Fruit fly (Drosophila melanogaster) whole organism, embryonic: Measurements from ENCODE around the gene CG4025.

Experiments
- Awh ChIP-seq: fragments of 200-800 bp; sonication (Bioruptor generic); IDR thresholded peaks from 2 replicates; pipeline ENCODE4, ENCODE4 v1.3.6; 2022; ENCODE audit warnings: missing biosample characterization, missing genetic modification characterization
- CG10267 ChIP-seq: fragments of 200-800 bp; sonication (Bioruptor generic); optimal IDR thresholded peaks from 2 replicates; lab custom pipeline; 2018; ENCODE audit warnings: missing biosample characterization, mild to moderate bottlenecking, missing genetic modification characterization, moderate library complexity
- CG10321 ChIP-seq: fragments of 200-800 bp; sonication (Bioruptor generic); IDR thresholded peaks from 2 replicates; pipeline ENCODE4 v1.3.6; 2022; ENCODE audit warnings: missing biosample characterization, missing genetic modification characterization
- CG11504 ChIP-seq: fragments of 200-800 bp; sonication (Bioruptor generic); optimal IDR thresholded peaks from 3 replicates; lab custom pipeline; 2019; ENCODE audit warnings: missing biosample characterization, mild to moderate bottlenecking, missing genetic modification characterization, moderate library complexity
- CG11696 ChIP-seq: fragments of 200-800 bp; sonication (Bioruptor generic); IDR thresholded peaks from 2 replicates; pipeline ENCODE4 v1.3.6; 2022; ENCODE audit warnings: missing biosample characterization, missing genetic modification characterization
- CG12219 ChIP-seq: fragments of 200-800 bp; sonication (Bioruptor generic); optimal IDR thresholded peaks from 3 replicates; lab custom pipeline; 2018; ENCODE audit warnings: missing biosample characterization, mild to moderate bottlenecking, missing genetic modification characterization
- CG12391 ChIP-seq: fragments of 200-800 bp; sonication (Bioruptor generic); optimal IDR thresholded peaks from 3 replicates; lab custom pipeline; 2018; ENCODE audit warnings: missing biosample characterization, mild to moderate bottlenecking, missing genetic modification characterization, moderate library complexity
- CG12769 ChIP-seq: fragments of 200-800 bp; sonication (Bioruptor generic); optimal IDR thresholded peaks from 2 replicates; lab custom pipeline; 2019; ENCODE audit warnings: missing biosample characterization, mild to moderate bottlenecking, missing genetic modification characterization, moderate library complexity
- CG13296 ChIP-seq: fragments of 200-800 bp; sonication (Bioruptor generic); optimal IDR thresholded peaks from 3 replicates; lab custom pipeline; 2018; ENCODE audit warnings: missing biosample characterization, mild to moderate bottlenecking, missing genetic modification characterization
- CG13775 ChIP-seq: fragments of 200-800 bp; sonication (Bioruptor generic); optimal IDR thresholded peaks from 3 replicates; lab custom pipeline; 2017; ENCODE audit warnings: missing biosample characterization, mild to moderate bottlenecking, missing genetic modification characterization
- CG15011 ChIP-seq: fragments of 200-800 bp; sonication (Bioruptor generic); optimal IDR thresholded peaks from 3 replicates; lab custom pipeline; 2018; ENCODE audit warnings: missing biosample characterization, mild to moderate bottlenecking, missing genetic modification characterization
- CG1602 ChIP-seq: fragments of 200-800 bp; sonication (Bioruptor generic); optimal IDR thresholded peaks from 3 replicates; lab custom pipeline; 2016; ENCODE audit warnings: missing biosample characterization, missing genetic modification characterization
- CG17186 ChIP-seq: fragments of 200-800 bp; sonication (Bioruptor generic); optimal IDR thresholded peaks from 3 replicates; lab custom pipeline; 2017; ENCODE audit warnings: missing biosample characterization, missing genetic modification reagents, missing genetic modification characterization
- CG17361 ChIP-seq: fragments of 200-800 bp; sonication (Bioruptor generic); IDR thresholded peaks from 3 replicates; pipeline ENCODE4 v1.3.6; 2022; ENCODE audit warnings: missing biosample characterization, missing genetic modification characterization
- CG18262 ChIP-seq: fragments of 200-800 bp; optimal IDR thresholded peaks from 3 replicates; lab custom pipeline; 2019; ENCODE audit warnings: missing biosample characterization, mild to moderate bottlenecking, missing genetic modification characterization, moderate library complexity
- CG3847 ChIP-seq: fragments of 200-800 bp; sonication (Bioruptor generic); IDR thresholded peaks from 2 replicates; pipeline ENCODE4 v1.3.6; 2022; ENCODE audit warnings: missing biosample characterization, missing genetic modification characterization
- CG5245 ChIP-seq: fragments of 200-800 bp; sonication (Bioruptor generic); optimal IDR thresholded peaks from 3 replicates; lab custom pipeline; 2016; ENCODE audit warnings: missing biosample characterization, missing genetic modification characterization
- CG5953 ChIP-seq: fragments of 200-800 bp; sonication (Bioruptor generic); IDR thresholded peaks from 2 replicates; pipeline ENCODE4 v1.3.6; 2022; ENCODE audit warnings: missing biosample characterization, missing genetic modification characterization
- CoRest ChIP-seq: fragments of 200-800 bp; sonication (Bioruptor generic); optimal IDR thresholded peaks from 3 replicates; lab custom pipeline; 2018; ENCODE audit warnings: missing biosample characterization, mild to moderate bottlenecking, missing genetic modification characterization, moderate library complexity
- E2f2 ChIP-seq: fragments of 200-800 bp; sonication (Bioruptor generic); IDR thresholded peaks from 2 replicates; pipeline ENCODE4 v1.3.6; 2022; ENCODE audit warnings: missing biosample characterization, missing genetic modification characterization
- Mes4 ChIP-seq: fragments of 200-800 bp; sonication (Bioruptor generic); optimal IDR thresholded peaks from 2 replicates; lab custom pipeline; 2016; ENCODE audit warnings: missing biosample characterization, missing genetic modification characterization
- Myb ChIP-seq: fragments of 200-800 bp; sonication (Bioruptor generic); optimal IDR thresholded peaks from 2 replicates; lab custom pipeline; 2016; ENCODE audit warnings: missing biosample characterization, missing genetic modification characterization
- Neu2 ChIP-seq: fragments of 200-800 bp; sonication (Bioruptor generic); optimal IDR thresholded peaks from 3 replicates; lab custom pipeline; 2016; ENCODE audit warnings: missing biosample characterization, missing genetic modification characterization, borderline replicate concordance
- Nf-YB ChIP-seq: fragments of 200-800 bp; sonication (Bioruptor generic); optimal IDR thresholded peaks from 3 replicates; lab custom pipeline; 2019; ENCODE audit warnings: missing biosample characterization, mild to moderate bottlenecking, missing genetic modification characterization, moderate library complexity
- Nf-YC ChIP-seq: fragments of 200-800 bp; optimal IDR thresholded peaks from 3 replicates; lab custom pipeline; 2019; ENCODE audit warnings: missing biosample characterization, mild to moderate bottlenecking, missing genetic modification characterization, moderate library complexity
- Poxn ChIP-seq: fragments of 200-800 bp; sonication (Bioruptor generic); IDR thresholded peaks from 2 replicates; pipeline ENCODE4 v1.3.6; 2022; ENCODE audit warnings: missing biosample characterization, missing genetic modification characterization
- Rfx ChIP-seq: fragments of 200-800 bp; sonication (Bioruptor generic); IDR thresholded peaks from 2 replicates; pipeline ENCODE4 v1.3.6; 2022; ENCODE audit warnings: missing biosample characterization, missing genetic modification characterization
- Side ChIP-seq: fragments of 200-800 bp; sonication (Bioruptor generic); optimal IDR thresholded peaks from 2 replicates; lab custom pipeline; 2016; ENCODE audit warnings: missing biosample characterization, missing genetic modification characterization
- Usf ChIP-seq: fragments of 200-800 bp; sonication (Bioruptor generic); optimal IDR thresholded peaks from 2 replicates; lab custom pipeline; 2017; ENCODE audit warnings: missing genotype, missing biosample characterization, missing genetic modification characterization
- Vsx1 ChIP-seq: fragments of 200-800 bp; sonication (Bioruptor generic); optimal IDR thresholded peaks from 2 replicates; lab custom pipeline; 2017; ENCODE audit warnings: missing biosample characterization, mild to moderate bottlenecking, missing genetic modification characterization, missing genetic modification reagents
- Xbp1 ChIP-seq: fragments of 200-800 bp; sonication (Bioruptor generic); optimal IDR thresholded peaks from 3 replicates; lab custom pipeline; 2016; ENCODE audit warnings: missing biosample characterization, mild to moderate bottlenecking, missing genetic modification characterization
- ab ChIP-seq: fragments of 200-800 bp; sonication (Bioruptor generic); optimal IDR thresholded peaks from 2 replicates; lab custom pipeline; 2016; ENCODE audit warnings: missing biosample characterization, missing genetic modification characterization
- ash1 ChIP-seq: fragments of 200-800 bp; sonication (Bioruptor generic); optimal IDR thresholded peaks from 2 replicates; lab custom pipeline; 2018; ENCODE audit warnings: missing biosample characterization, mild to moderate bottlenecking, missing genetic modification characterization
- cg ChIP-seq: fragments of 200-800 bp; sonication (Bioruptor generic); optimal IDR thresholded peaks from 3 replicates; lab custom pipeline; 2019; ENCODE audit warnings: missing biosample characterization, mild to moderate bottlenecking, missing genetic modification characterization, moderate library complexity
- chm ChIP-seq: fragments of 200-800 bp; sonication (Bioruptor generic); IDR thresholded peaks from 2 replicates; pipeline ENCODE4 v1.3.6; 2022; ENCODE audit warnings: missing biosample characterization, missing genetic modification characterization
- dmrt99B ChIP-seq: fragments of 200-800 bp; sonication (Bioruptor generic); optimal IDR thresholded peaks from 2 replicates; lab custom pipeline; 2018; ENCODE audit warnings: missing biosample characterization, mild to moderate bottlenecking, missing genetic modification characterization, moderate library complexity
- dpn ChIP-seq, 2 experiments: fragments of 200-800 bp; sonication (Bioruptor generic); optimal IDR thresholded peaks; 3 replicates each; lab custom pipeline; 2016; ENCODE audit warnings: missing biosample characterization in 2 of 2, missing genetic modification characterization in 2 of 2
- ems ChIP-seq: fragments of 200-800 bp; sonication (Bioruptor generic); optimal IDR thresholded peaks from 3 replicates; lab custom pipeline; 2016; ENCODE audit warnings: missing biosample characterization, missing genetic modification characterization
- nmo ChIP-seq: fragments of 200-800 bp; sonication (Bioruptor generic); optimal IDR thresholded peaks from 2 replicates; lab custom pipeline; 2018; ENCODE audit warnings: missing biosample characterization, mild to moderate bottlenecking, missing genetic modification characterization, moderate library complexity
- psq ChIP-seq: fragments of 200-800 bp; sonication (Bioruptor generic); optimal IDR thresholded peaks from 2 replicates; lab custom pipeline; 2017; ENCODE audit warnings: missing biosample characterization, missing genetic modification characterization
- ranshi ChIP-seq: fragments of 200-800 bp; sonication (Bioruptor generic); IDR thresholded peaks from 2 replicates; pipeline ENCODE4 v1.3.6; 2022; ENCODE audit warnings: missing biosample characterization, missing genetic modification characterization
- sd ChIP-seq: fragments of 200-800 bp; sonication (Bioruptor generic); optimal IDR thresholded peaks from 3 replicates; lab custom pipeline; 2018; ENCODE audit warnings: missing biosample characterization, mild to moderate bottlenecking, missing genetic modification characterization, moderate library complexity
- sens ChIP-seq: fragments of 200-800 bp; sonication (Bioruptor generic); peaks from one replicate; lab custom pipeline; 2016; ENCODE audit warnings: missing biosample characterization, missing genetic modification characterization
- sim ChIP-seq: fragments of 200-800 bp; sonication (Bioruptor generic); IDR thresholded peaks from 2 replicates; pipeline ENCODE4 v1.3.6; 2022; ENCODE audit warnings: missing biosample characterization, missing genetic modification characterization
- sisA ChIP-seq: fragments of 200-800 bp; sonication (Bioruptor generic); IDR thresholded peaks from 2 replicates; pipeline ENCODE4 v1.3.6; 2022; ENCODE audit warnings: missing biosample characterization, missing genetic modification characterization
- sr ChIP-seq: fragments of 200-800 bp; sonication (Bioruptor generic); IDR thresholded peaks from 3 replicates; pipeline ENCODE4 v1.3.6; 2022; ENCODE audit warnings: missing biosample characterization, missing genetic modification characterization
- ssp ChIP-seq: fragments of 200-800 bp; sonication (Bioruptor generic); IDR thresholded peaks from 2 replicates; pipeline ENCODE4 v1.3.6; 2022; ENCODE audit warnings: missing biosample characterization, missing genetic modification characterization
- tio ChIP-seq: fragments of 200-800 bp; sonication (Bioruptor generic); optimal IDR thresholded peaks from 2 replicates; lab custom pipeline; 2017; ENCODE audit warnings: missing biosample characterization, missing genetic modification characterization, inconsistent platforms
- tup ChIP-seq: fragments of 200-800 bp; sonication (Bioruptor generic); optimal IDR thresholded peaks from 2 replicates; lab custom pipeline; 2016; ENCODE audit warnings: missing biosample characterization, mild to moderate bottlenecking, missing genetic modification characterization, moderate library complexity

Gene CG4025

dm6 chrX:2037605-2038004 lies 39.2 kb upstream of the CG4025 start:
- TF ChIP-seq Nf-YC (tag; lab: Kevin White, UChicago) (peak; percentile 83), sens (GFP tag; lab: Kevin White, UChicago) (peak; percentile 58), CG10321 (peak; percentile 77), tup (GFP tag; lab: Kevin White, UChicago) (no peak), Side (GFP tag; lab: Kevin White, UChicago) (no peak), CG12769 (tag; lab: Kevin White, UChicago) (peak; percentile 5), sd (tag; lab: Kevin White, UChicago) (peak; percentile 22), CG11696 (no peak), sr (GFP tag; lab: Robert Waterston, UW) (peak; percentile 74; the same call in 2 of the 3 replicates), CG18262 (tag; lab: Kevin White, UChicago) (no peak), Neu2 (GFP tag; lab: Kevin White, UChicago) (no peak), Nf-YB (GFP tag; lab: Kevin White, UChicago) (peak; percentile 73), Xbp1 (GFP tag; lab: Kevin White, UChicago) (no peak), CG1602 (no peak)

dm6 chrX:2041312-2041918 lies 35.4 kb upstream of the CG4025 start, which contains the start of gene CG4313:
CG4313 (plus strand) TSS chrX:2041868.
- TF ChIP-seq sisA (GFP tag; lab: Robert Waterston, UW), result peak; percentile 75
- no peak for TF ChIP-seq Poxn (GFP tag; lab: Robert Waterston, UW)
- TF ChIP-seq tio (GFP tag; lab: Kevin White, UChicago), result peak; percentile 26
- no peak for TF ChIP-seq psq (GFP tag; lab: Kevin White, UChicago)
- TF ChIP-seq CG13296 (GFP tag; lab: Kevin White, UChicago), result peak; percentile 62
- peak; percentile 29 for TF ChIP-seq Usf (GFP tag; lab: Kevin White, UChicago)
- peak; percentile 84 for TF ChIP-seq CG3847 (GFP tag; lab: Robert Waterston, UW)
- peak; percentile 73 for TF ChIP-seq CG11504
- no peak for TF ChIP-seq CG15011 (GFP tag; lab: Kevin White, UChicago)
- TF ChIP-seq Nf-YC (tag; lab: Kevin White, UChicago), result peak; percentile 72
- peak; percentile 57 for TF ChIP-seq CG10267 (tag; lab: Kevin White, UChicago)
- no peak for TF ChIP-seq ash1 (GFP tag; lab: Kevin White, UChicago)
- no peak for TF ChIP-seq CG5953 (GFP tag; lab: Robert Waterston, UW)
- peak; percentile 41 for TF ChIP-seq CG12219 (GFP tag; lab: Kevin White, UChicago)
- peak; percentile 58 for TF ChIP-seq CG5245 (GFP tag; lab: Kevin White, UChicago)
- TF ChIP-seq Vsx1 (GFP tag; lab: Kevin White, UChicago), result no peak
- peak; percentile 60 for TF ChIP-seq Mes4 (GFP tag; lab: Kevin White, UChicago)
- TF ChIP-seq CoRest (tag; lab: Kevin White, UChicago), result peak; percentile 76
- TF ChIP-seq Myb (GFP tag; lab: Kevin White, UChicago), result peak; percentile 36
- TF ChIP-seq ranshi (GFP tag; lab: Robert Waterston, UW), result 0 out of 2 replicates have a peak, but pooled peaks have one; percentile 52
- peak; percentile 79 for TF ChIP-seq CG17361 (GFP tag; lab: Robert Waterston, UW)
- no peak for TF ChIP-seq cg
- peak; percentile 61 for TF ChIP-seq CG18262 (tag; lab: Kevin White, UChicago)
- TF ChIP-seq E2f2 (GFP tag; lab: Robert Waterston, UW), result peak; percentile 46; the same call in 1 of the 2 replicates
- TF ChIP-seq CG17186 (GFP tag; lab: Kevin White, UChicago), result peak; percentile 80
- peak; percentile 74 for TF ChIP-seq CG12391 (tag; lab: Kevin White, UChicago)
- TF ChIP-seq Awh (GFP tag; lab: Robert Waterston, UW), result no peak
- TF ChIP-seq nmo (GFP tag; lab: Kevin White, UChicago), result peak; percentile 70
- peak; percentile 85 for TF ChIP-seq Rfx (GFP tag; lab: Robert Waterston, UW)
- TF ChIP-seq CG13775 (GFP tag; lab: Kevin White, UChicago), result peak; percentile 63
- TF ChIP-seq ab, result peak; percentile 52
- no peak for TF ChIP-seq chm (GFP tag; lab: Robert Waterston, UW)
- TF ChIP-seq ssp (GFP tag; lab: Robert Waterston, UW), result peak; percentile 75
- peak; percentile 52 for TF ChIP-seq dmrt99B (tag; lab: Kevin White, UChicago)
- no peak for TF ChIP-seq sim (GFP tag; lab: Robert Waterston, UW)
- TF ChIP-seq dpn (GFP tag; optimal IDR thresholded peaks at IDR 0.05; lab: Kevin White, UChicago), result peak; percentile 71 to 78
- TF ChIP-seq ems (GFP tag; lab: Kevin White, UChicago), result peak; percentile 66
